Worm (Caenorhabditis elegans): Measurements from ENCODE around the gene pinn-1.

DNA sequence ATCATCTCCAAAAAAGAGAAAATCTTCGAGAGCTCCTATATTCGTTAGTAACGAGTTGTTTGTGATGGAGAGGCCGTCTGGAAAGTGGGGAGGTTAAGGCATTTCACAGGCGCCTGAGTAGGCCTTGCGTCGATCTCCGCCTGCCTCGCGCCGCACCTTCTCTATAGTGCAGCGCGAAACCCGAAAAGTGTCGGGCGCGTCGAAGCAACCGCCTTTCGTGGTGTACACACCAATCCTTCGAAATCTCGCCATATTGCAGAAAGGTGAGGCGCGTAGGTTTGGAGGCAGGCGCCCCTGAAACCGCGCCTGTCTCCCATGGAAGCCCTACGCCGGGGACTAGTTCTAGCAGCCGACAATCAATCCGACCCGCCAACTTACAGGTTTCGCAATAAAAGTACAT is 41.0 kb upstream of the pinn-1 start:
- TF ChIP-seq lin-13 (tag; optimal IDR thresholded peaks at IDR 0.05) (no peak), ztf-11 (tag; optimal IDR thresholded peaks at IDR 0.05) (no peak), sptf-1 (tag; optimal IDR thresholded peaks at IDR 0.05) (no peak), nhr-12 (tag; optimal IDR thresholded peaks at IDR 0.05) (no peak), elt-3 (tag; optimal IDR thresholded peaks at IDR 0.05) (no peak), unc-62 (GFP tag; optimal IDR thresholded peaks at IDR 0.05) (no peak)

All from whole organism, mixed stage, embryonic.